Fruit fly (Drosophila melanogaster) whole organism, embryonic: ENCODE measurements around the gene CG15865.

Experiments
- Ada2b ChIP-seq: fragments of 200-800 bp; sonication (Bioruptor generic); IDR thresholded peaks from 2 replicates; pipeline ENCODE4 v1.3.6; 2022; ENCODE audit warnings: missing biosample characterization, missing genetic modification characterization
- Adf1 ChIP-seq: fragments of 200-800 bp; sonication (Bioruptor generic); IDR thresholded peaks from 2 replicates; pipeline ENCODE4 v1.3.6; 2022; ENCODE audit warnings: missing biosample characterization, missing genetic modification characterization
- Bgb ChIP-seq: fragments of 200-800 bp; sonication (Bioruptor generic); IDR thresholded peaks from 2 replicates; pipeline ENCODE4 v1.3.6; 2022; ENCODE audit warnings: missing biosample characterization, missing genetic modification characterization; ENCODE audit not compliant: partially characterized antibody
- CG10431 ChIP-seq: fragments of 200-800 bp; sonication (Bioruptor generic); optimal IDR thresholded peaks from 3 replicates; lab custom pipeline; 2018; ENCODE audit warnings: missing biosample characterization, mild to moderate bottlenecking, missing genetic modification characterization
- CG11093 ChIP-seq: fragments of 200-800 bp; sonication (Bioruptor generic); IDR thresholded peaks from 3 replicates; pipeline ENCODE4 v1.3.6; 2022; ENCODE audit warnings: missing biosample characterization, missing genetic modification characterization
- CG11695 ChIP-seq: fragments of 200-800 bp; sonication (Bioruptor generic); IDR thresholded peaks from 3 replicates; pipeline ENCODE4 v1.3.6; 2022; ENCODE audit warnings: missing biosample characterization, missing genetic modification characterization
- CG12391 ChIP-seq: fragments of 200-800 bp; sonication (Bioruptor generic); optimal IDR thresholded peaks from 3 replicates; lab custom pipeline; 2018; ENCODE audit warnings: missing biosample characterization, mild to moderate bottlenecking, missing genetic modification characterization, moderate library complexity
- CG14441 ChIP-seq: fragments of 200-800 bp; sonication (Bioruptor generic); IDR thresholded peaks from 2 replicates; pipeline ENCODE4 v1.3.6; 2022; ENCODE audit warnings: missing biosample characterization, missing genetic modification characterization
- CG14710 ChIP-seq: fragments of 200-800 bp; sonication (Bioruptor generic); optimal IDR thresholded peaks from 3 replicates; lab custom pipeline; 2019; ENCODE audit warnings: missing biosample characterization, mild to moderate bottlenecking, missing genetic modification characterization, moderate library complexity
- CG15269 ChIP-seq: fragments of 200-800 bp; sonication (Bioruptor generic); optimal IDR thresholded peaks from 2 replicates; lab custom pipeline; 2018; ENCODE audit warnings: missing biosample characterization, mild to moderate bottlenecking, missing genetic modification characterization, moderate library complexity
- CG16813 ChIP-seq: fragments of 200-800 bp; sonication (Bioruptor generic); IDR thresholded peaks from 3 replicates; pipeline ENCODE4 v1.3.6; 2022; ENCODE audit warnings: missing biosample characterization, missing genetic modification characterization; ENCODE audit not compliant: partially characterized antibody
- CG18599 ChIP-seq: fragments of 200-800 bp; sonication (Bioruptor generic); optimal IDR thresholded peaks from 3 replicates; lab custom pipeline; 2017; ENCODE audit warnings: missing biosample characterization, missing genetic modification characterization, mild to moderate bottlenecking, moderate library complexity, missing genetic modification reagents
- CG2199 ChIP-seq: fragments of 200-800 bp; sonication (Bioruptor generic); IDR thresholded peaks from 3 replicates; pipeline ENCODE4 v1.3.6; 2022; ENCODE audit warnings: missing biosample characterization, missing genetic modification characterization
- CG2202 ChIP-seq: fragments of 200-800 bp; sonication (Bioruptor generic); optimal IDR thresholded peaks from 2 replicates; lab custom pipeline; 2018; ENCODE audit warnings: missing biosample characterization, mild to moderate bottlenecking, missing genetic modification characterization
- CG30403 ChIP-seq: fragments of 200-800 bp; sonication (Bioruptor generic); optimal IDR thresholded peaks from 3 replicates; lab custom pipeline; 2016; ENCODE audit warnings: missing biosample characterization, missing genetic modification characterization
- CG3847 ChIP-seq: fragments of 200-800 bp; sonication (Bioruptor generic); IDR thresholded peaks from 2 replicates; pipeline ENCODE4 v1.3.6; 2022; ENCODE audit warnings: missing biosample characterization, missing genetic modification characterization
- CG4404 ChIP-seq: fragments of 200-800 bp; sonication (Bioruptor generic); IDR thresholded peaks from 2 replicates; pipeline ENCODE4 v1.3.6; 2022; ENCODE audit warnings: missing biosample characterization, missing genetic modification characterization
- CG7556 ChIP-seq: fragments of 200-800 bp; sonication (Bioruptor generic); optimal IDR thresholded peaks from 2 replicates; lab custom pipeline; 2017; ENCODE audit warnings: missing biosample characterization, mild to moderate bottlenecking, missing genetic modification characterization
- CG8089 ChIP-seq: fragments of 200-800 bp; sonication (Bioruptor generic); optimal IDR thresholded peaks from 3 replicates; lab custom pipeline; 2016; ENCODE audit warnings: missing biosample characterization, missing genetic modification characterization
- CG8281 ChIP-seq: fragments of 200-800 bp; sonication (Bioruptor generic); optimal IDR thresholded peaks from 2 replicates; lab custom pipeline; 2018; ENCODE audit warnings: missing biosample characterization, mild to moderate bottlenecking, missing genetic modification characterization, moderate library complexity
- CG8290 ChIP-seq, 3 experiments: fragments of 200-800 bp; sonication (Bioruptor generic); optimal IDR thresholded peaks; 2 replicates each; lab custom pipeline; 2016 to 2019; ENCODE audit warnings: missing biosample characterization in 3 of 3, missing genetic modification characterization in 3 of 3, mild to moderate bottlenecking in 2 of 3, moderate library complexity in 1 of 3
- CHES-1-like ChIP-seq: fragments of 200-800 bp; sonication (Bioruptor generic); optimal IDR thresholded peaks from 2 replicates; lab custom pipeline; 2016; ENCODE audit warnings: missing biosample characterization, missing genetic modification characterization
- Camta ChIP-seq: fragments of 200-800 bp; sonication (Bioruptor generic); optimal IDR thresholded peaks from 2 replicates; lab custom pipeline; 2016; ENCODE audit warnings: missing biosample characterization, missing genetic modification characterization
- Chrac-16 ChIP-seq: fragments of 200-800 bp; sonication (Bioruptor generic); optimal IDR thresholded peaks from 3 replicates; lab custom pipeline; 2016; ENCODE audit warnings: missing biosample characterization, missing genetic modification characterization
- Deaf1 ChIP-seq: fragments of 200-800 bp; optimal IDR thresholded peaks from 3 replicates; lab custom pipeline; 2019; ENCODE audit warnings: missing biosample characterization, mild to moderate bottlenecking, missing genetic modification characterization, moderate library complexity
- Dek ChIP-seq: fragments of 200-800 bp; sonication (Bioruptor generic); optimal IDR thresholded peaks from 3 replicates; lab custom pipeline; 2019; ENCODE audit warnings: missing biosample characterization, mild to moderate bottlenecking, missing genetic modification characterization, moderate library complexity
- Doc2 ChIP-seq: fragments of 200-800 bp; sonication (Bioruptor generic); IDR thresholded peaks from 2 replicates; pipeline ENCODE4 v1.3.6; 2022; ENCODE audit warnings: missing biosample characterization, missing genetic modification characterization
- E2f1 ChIP-seq: fragments of 200-800 bp; sonication (Bioruptor generic); IDR thresholded peaks from 2 replicates; pipeline ENCODE4 v1.3.6; 2022; ENCODE audit warnings: missing biosample characterization, missing genetic modification characterization
- Mes4 ChIP-seq: fragments of 200-800 bp; sonication (Bioruptor generic); optimal IDR thresholded peaks from 2 replicates; lab custom pipeline; 2016; ENCODE audit warnings: missing biosample characterization, missing genetic modification characterization
- Oli ChIP-seq: fragments of 200-800 bp; sonication (Bioruptor generic); optimal IDR thresholded peaks from 2 replicates; lab custom pipeline; 2018; ENCODE audit warnings: missing biosample characterization, mild to moderate bottlenecking, missing genetic modification characterization, moderate library complexity
- Xbp1 ChIP-seq: fragments of 200-800 bp; sonication (Bioruptor generic); optimal IDR thresholded peaks from 3 replicates; lab custom pipeline; 2016; ENCODE audit warnings: missing biosample characterization, mild to moderate bottlenecking, missing genetic modification characterization
- ara ChIP-seq: fragments of 200-800 bp; sonication (Bioruptor generic); IDR thresholded peaks from 2 replicates; pipeline ENCODE4 v1.3.6; 2022; ENCODE audit warnings: missing biosample characterization, missing genetic modification characterization
- az2 ChIP-seq: fragments of 200-800 bp; sonication (Bioruptor generic); optimal IDR thresholded peaks from 3 replicates; lab custom pipeline; 2016; ENCODE audit warnings: missing biosample characterization, missing genetic modification characterization
- da ChIP-seq: fragments of 200-800 bp; sonication (Bioruptor generic); optimal IDR thresholded peaks from 2 replicates; lab custom pipeline; 2016; ENCODE audit warnings: missing biosample characterization, missing genetic modification characterization
- dati ChIP-seq: fragments of 200-800 bp; sonication (Bioruptor generic); IDR thresholded peaks from 2 replicates; pipeline ENCODE4 v1.3.6; 2022; ENCODE audit warnings: missing biosample characterization, missing genetic modification characterization
- dmrt99B ChIP-seq: fragments of 200-800 bp; sonication (Bioruptor generic); optimal IDR thresholded peaks from 2 replicates; lab custom pipeline; 2018; ENCODE audit warnings: missing biosample characterization, mild to moderate bottlenecking, missing genetic modification characterization, moderate library complexity
- ken ChIP-seq: fragments of 200-800 bp; sonication (Bioruptor generic); IDR thresholded peaks from 3 replicates; pipeline ENCODE4 v1.3.6; 2022; ENCODE audit warnings: missing biosample characterization, missing genetic modification characterization
- lbe ChIP-seq: fragments of 200-800 bp; sonication (Bioruptor generic); optimal IDR thresholded peaks from 2 replicates; lab custom pipeline; 2016; ENCODE audit warnings: missing biosample characterization, mild to moderate bottlenecking, missing genetic modification characterization
- nerfin-2 ChIP-seq: fragments of 200-800 bp; sonication (Bioruptor generic); IDR thresholded peaks from 2 replicates; pipeline ENCODE4 v1.3.6; 2022; ENCODE audit warnings: missing biosample characterization, missing genetic modification characterization; ENCODE audit not compliant: partially characterized antibody
- nmo ChIP-seq: fragments of 200-800 bp; sonication (Bioruptor generic); optimal IDR thresholded peaks from 2 replicates; lab custom pipeline; 2018; ENCODE audit warnings: missing biosample characterization, mild to moderate bottlenecking, missing genetic modification characterization, moderate library complexity
- odd ChIP-seq: fragments of 200-800 bp; sonication (Bioruptor generic); optimal IDR thresholded peaks from 2 replicates; lab custom pipeline; 2017; ENCODE audit warnings: missing biosample characterization, mild to moderate bottlenecking, missing genetic modification characterization
- pan ChIP-seq, 4 experiments: fragments of >200 bp in 3 of 4; fragments of 200-800 bp in 1 of 4; sonication (Bioruptor generic) in 1 of 4; optimal IDR thresholded peaks in 3 of 4; IDR thresholded peaks in 1 of 4; 2 replicates each; pipeline versions ENCODE4 v1.3.6 to Lab custom; 2017 to 2022; ENCODE audit warnings: missing biosample characterization in 2 of 4, missing genetic modification characterization in 2 of 4, mixed read lengths in 1 of 4
- peb ChIP-seq: fragments of 200-800 bp; sonication (Bioruptor generic); IDR thresholded peaks from 2 replicates; pipeline ENCODE4 v1.3.6; 2022; ENCODE audit warnings: missing biosample characterization, missing genetic modification characterization
- pita ChIP-seq: fragments of 200-800 bp; sonication (Bioruptor generic); optimal IDR thresholded peaks from 2 replicates; lab custom pipeline; 2017; ENCODE audit warnings: missing biosample characterization, mild to moderate bottlenecking, missing genetic modification characterization
- psq ChIP-seq: fragments of 200-800 bp; sonication (Bioruptor generic); optimal IDR thresholded peaks from 2 replicates; lab custom pipeline; 2017; ENCODE audit warnings: missing biosample characterization, missing genetic modification characterization
- row ChIP-seq: fragments of 200-800 bp; sonication (Bioruptor generic); IDR thresholded peaks from 3 replicates; pipeline ENCODE4 v1.3.6; 2022; ENCODE audit warnings: missing biosample characterization, missing genetic modification characterization
- sim ChIP-seq: fragments of 200-800 bp; sonication (Bioruptor generic); IDR thresholded peaks from 2 replicates; pipeline ENCODE4 v1.3.6; 2022; ENCODE audit warnings: missing biosample characterization, missing genetic modification characterization
- slou ChIP-seq: fragments of 200-800 bp; sonication (Bioruptor generic); optimal IDR thresholded peaks from 3 replicates; lab custom pipeline; 2016; ENCODE audit warnings: missing biosample characterization, missing genetic modification characterization
- stwl ChIP-seq: fragments of 200-800 bp; sonication (Bioruptor generic); optimal IDR thresholded peaks from 3 replicates; lab custom pipeline; 2018; ENCODE audit warnings: missing biosample characterization, mild to moderate bottlenecking, missing genetic modification characterization, moderate library complexity

The CG15865 gene

dm6 chrX:16670691-16671481 is 6.6 kb upstream of the CG15865 start (continued):
- no peak for TF ChIP-seq stwl
- TF ChIP-seq CG15269 (tag; lab: Kevin White, UChicago): peak; percentile 55
- peak; percentile 30 for TF ChIP-seq dmrt99B (tag; lab: Kevin White, UChicago)
- 0 out of 3 replicates have a peak, but pooled peaks have one; percentile 10 for TF ChIP-seq ken (GFP tag; lab: Robert Waterston, UW)
- TF ChIP-seq CHES-1-like (GFP tag; lab: Kevin White, UChicago): peak; percentile 8
- TF ChIP-seq CG8281 (tag; lab: Kevin White, UChicago): no peak
- peak; percentile 42 for TF ChIP-seq Xbp1 (GFP tag; lab: Kevin White, UChicago)
- no peak for TF ChIP-seq CG8290 (GFP tag; optimal IDR thresholded peaks at IDR 0.05; lab: Kevin White, UChicago)
- peak in 1 of 2 experiments; percentile 64 for TF ChIP-seq CG8290 (tag; optimal IDR thresholded peaks at IDR 0.05; lab: Kevin White, UChicago)
- no peak for TF ChIP-seq peb (GFP tag; lab: Robert Waterston, UW)
- no peak for TF ChIP-seq CG2199 (GFP tag; lab: Robert Waterston, UW)
- no peak for TF ChIP-seq Mes4
- TF ChIP-seq CG30403 (GFP tag; lab: Kevin White, UChicago): peak; percentile 31
- TF ChIP-seq odd (GFP tag; lab: Kevin White, UChicago): no peak
- TF ChIP-seq E2f1 (GFP tag; lab: Robert Waterston, UW): no peak
- no peak for TF ChIP-seq da (GFP tag; lab: Kevin White, UChicago)
- TF ChIP-seq CG16813: no peak
- TF ChIP-seq CG18599 (GFP tag; lab: Kevin White, UChicago): peak; percentile 50
- peak; percentile 50 for TF ChIP-seq CG14441 (GFP tag; lab: Robert Waterston, UW)
- TF ChIP-seq CG12391 (tag; lab: Kevin White, UChicago): peak; percentile 20
- no peak for TF ChIP-seq CG14710 (tag; lab: Kevin White, UChicago)
- no peak for TF ChIP-seq CG2202 (tag; lab: Kevin White, UChicago)
- TF ChIP-seq row (GFP tag; lab: Robert Waterston, UW): peak; percentile 66
- no peak for TF ChIP-seq Bgb
- TF ChIP-seq Oli (tag; lab: Kevin White, UChicago): peak; percentile 33
- TF ChIP-seq Chrac-16: no peak
- TF ChIP-seq CG11093: no peak
- TF ChIP-seq CG7556: peak; percentile 20
- no peak for TF ChIP-seq nerfin-2 (GFP tag; lab: Robert Waterston, UW)
- peak; percentile 4 for TF ChIP-seq az2 (GFP tag; lab: Kevin White, UChicago)
- no peak for TF ChIP-seq CG10431 (GFP tag; lab: Kevin White, UChicago)
- TF ChIP-seq CG11695: no peak
- TF ChIP-seq Camta: no peak
- peak; percentile 26 for TF ChIP-seq nmo (GFP tag; lab: Kevin White, UChicago)
- no peak for TF ChIP-seq sim (GFP tag; lab: Robert Waterston, UW)
- TF ChIP-seq CG8089 (GFP tag; lab: Kevin White, UChicago): no peak
- TF ChIP-seq Deaf1 (tag; lab: Kevin White, UChicago): no peak
- no peak for TF ChIP-seq CG4404 (GFP tag; lab: Robert Waterston, UW)
- TF ChIP-seq Doc2: no peak
- TF ChIP-seq pan (optimal IDR thresholded peaks at IDR 0.05; lab: Kevin White, UChicago): no peak
- peak in 1 of 2 experiments; percentile 39 for TF ChIP-seq pan (GFP tag; optimal IDR thresholded peaks at IDR 0.05 in 1 of 2, IDR thresholded peaks at IDR 0.05 in 1 of 2)
- TF ChIP-seq psq: no peak
- TF ChIP-seq slou (GFP tag; lab: Kevin White, UChicago): no peak
- TF ChIP-seq Ada2b (GFP tag; lab: Robert Waterston, UW): 0 out of 2 replicates have a peak, but pooled peaks have one; percentile 25
- TF ChIP-seq pita: no peak
- TF ChIP-seq Adf1: peak; percentile 97
- no peak for TF ChIP-seq lbe (GFP tag; lab: Kevin White, UChicago)
- no peak for TF ChIP-seq Dek (tag; lab: Kevin White, UChicago)
- TF ChIP-seq ara (GFP tag; lab: Robert Waterston, UW): no peak
- TF ChIP-seq dati (GFP tag; lab: Robert Waterston, UW): no peak
- no peak for TF ChIP-seq CG3847 (GFP tag; lab: Robert Waterston, UW)
